Worm (Caenorhabditis elegans) whole organism, young adult: Measurements from ENCODE around the gene Y32B12B.8.

Experiments
- B0261.1 ChIP-seq: sonication (generic microtip); optimal IDR thresholded peaks from 2 replicates; lab custom pipeline; 2016; ENCODE audit warnings: mild to moderate bottlenecking, missing genetic modification characterization, moderate library complexity, missing compliant biosample characterization
- C06A6.2 ChIP-seq: fragments of 200-800 bp; sonication (Bioruptor generic); conservative IDR thresholded peaks from 2 replicates; pipeline ENCODE4 v1.3.6; 2022; ENCODE audit warnings: missing genetic modification characterization, missing compliant biosample characterization
- D2030.7 ChIP-seq: fragments of 200-800 bp; sonication (Bioruptor generic); IDR thresholded peaks from 2 replicates; pipeline ENCODE4 v1.3.6; 2022; ENCODE audit warnings: missing genetic modification reagents, missing genetic modification characterization, missing compliant biosample characterization
- F57A8.1 ChIP-seq: fragments of 200-800 bp; sonication (Bioruptor generic); optimal IDR thresholded peaks from 2 replicates; lab custom pipeline; 2018; ENCODE audit warnings: mild to moderate bottlenecking, missing genetic modification characterization, moderate library complexity, missing compliant biosample characterization
- Y53F4B.3 ChIP-seq: fragments of 200-800 bp; sonication (Bioruptor generic); IDR thresholded peaks from 2 replicates; pipeline ENCODE4 v1.3.6; 2022; ENCODE audit warnings: missing genetic modification reagents, missing genetic modification characterization, missing compliant biosample characterization
- Y53G8AR.9 ChIP-seq: fragments of 200-800 bp; sonication (Bioruptor generic); conservative IDR thresholded peaks from 2 replicates; pipeline ENCODE4 v1.3.6; 2022; ENCODE audit warnings: missing genetic modification reagents, missing genetic modification characterization, missing compliant biosample characterization
- aptf-2 ChIP-seq: fragments of 200-800 bp; sonication (Bioruptor generic); conservative IDR thresholded peaks from 2 replicates; pipeline ENCODE4 v1.3.6; 2022; ENCODE audit warnings: missing genetic modification reagents, missing genetic modification characterization, missing compliant biosample characterization
- atf-7 ChIP-seq: sonication (generic microtip); optimal IDR thresholded peaks from 2 replicates; lab custom pipeline; 2017; ENCODE audit warnings: mild to moderate bottlenecking, missing genetic modification characterization, missing compliant biosample characterization
- attf-6 ChIP-seq: fragments of 200-800 bp; sonication (Bioruptor generic); IDR thresholded peaks from 2 replicates; pipeline ENCODE4 v1.3.6; 2022; ENCODE audit warnings: missing genetic modification reagents, missing genetic modification characterization, missing compliant biosample characterization
- cebp-1 ChIP-seq, 2 experiments: fragments of 200-800 bp in 1 of 2; sonication (Bioruptor generic) in 1 of 2; sonication (generic microtip) in 1 of 2; IDR thresholded peaks in 1 of 2; optimal IDR thresholded peaks in 1 of 2; 2 replicates each; pipeline versions ENCODE4 v1.3.6 to Lab custom; 2017 to 2022; ENCODE audit warnings: missing compliant biosample characterization in 2 of 2, missing genetic modification characterization in 2 of 2, mild to moderate bottlenecking in 1 of 2, missing genetic modification reagents in 1 of 2, moderate library complexity in 1 of 2
- ceh-100 ChIP-seq: fragments of 200-800 bp; sonication (Bioruptor generic); IDR thresholded peaks from 2 replicates; pipeline ENCODE4 v1.3.6; 2022; ENCODE audit warnings: missing genetic modification reagents, missing genetic modification characterization, missing compliant biosample characterization
- ceh-79 ChIP-seq: sonication (generic microtip); optimal IDR thresholded peaks from 2 replicates; lab custom pipeline; 2017; ENCODE audit warnings: mild to moderate bottlenecking, missing genetic modification characterization, missing compliant biosample characterization
- dox-1 ChIP-seq: fragments of 200-800 bp; sonication (Bioruptor generic); IDR thresholded peaks from 2 replicates; pipeline ENCODE4 v1.3.6; 2022; ENCODE audit warnings: missing genetic modification reagents, missing genetic modification characterization, missing compliant biosample characterization
- dpff-1 ChIP-seq: sonication (generic microtip); optimal IDR thresholded peaks from 2 replicates; lab custom pipeline; 2017; ENCODE audit warnings: mild to moderate bottlenecking, missing genetic modification characterization, missing compliant biosample characterization
- egl-44 ChIP-seq: fragments of 200-800 bp; sonication (Bioruptor generic); IDR thresholded peaks from 2 replicates; pipeline ENCODE4 v1.3.6; 2022; ENCODE audit warnings: missing genetic modification reagents, missing genetic modification characterization, missing compliant biosample characterization
- egrh-3 ChIP-seq: fragments of 200-800 bp; sonication (Bioruptor generic); IDR thresholded peaks from 2 replicates; pipeline ENCODE4 v1.3.6; 2022; ENCODE audit warnings: missing genetic modification reagents, missing genetic modification characterization, missing compliant biosample characterization
- ets-4 ChIP-seq: fragments of 200-800 bp; sonication (Bioruptor generic); optimal IDR thresholded peaks from 2 replicates; lab custom pipeline; 2018; ENCODE audit warnings: mild to moderate bottlenecking, missing genetic modification characterization, missing compliant biosample characterization
- hsf-1 ChIP-seq: fragments of 200-800 bp; sonication (Bioruptor generic); IDR thresholded peaks from 2 replicates; pipeline ENCODE4 v1.3.6; 2022; ENCODE audit warnings: missing genetic modification reagents, missing genetic modification characterization, missing compliant biosample characterization
- madf-6 ChIP-seq: fragments of 200-800 bp; sonication (Bioruptor generic); IDR thresholded peaks from 2 replicates; pipeline ENCODE4 v1.3.6; 2022; ENCODE audit warnings: missing genetic modification reagents, missing genetic modification characterization, missing compliant biosample characterization
- mcd-1 ChIP-seq: fragments of 200-800 bp; sonication (Bioruptor generic); IDR thresholded peaks from 2 replicates; pipeline ENCODE4 v1.3.6; 2022; ENCODE audit warnings: missing genetic modification reagents, missing genetic modification characterization, missing compliant biosample characterization
- mes-4 ChIP-seq: sonication (generic microtip); optimal IDR thresholded peaks from 2 replicates; lab custom pipeline; 2016; ENCODE audit warnings: missing genotype, missing genetic modification characterization, missing compliant biosample characterization
- nfya-2 ChIP-seq: fragments of 200-800 bp; sonication (Bioruptor generic); IDR thresholded peaks from 2 replicates; pipeline ENCODE4 v1.3.6; 2022; ENCODE audit warnings: missing genetic modification reagents, missing genetic modification characterization, missing compliant biosample characterization
- pbrm-1 ChIP-seq: fragments of 200-800 bp; sonication (Bioruptor generic); IDR thresholded peaks from 2 replicates; pipeline ENCODE4 v1.3.6; 2022; ENCODE audit warnings: missing genetic modification reagents, missing genetic modification characterization, missing compliant biosample characterization
- rcor-1 ChIP-seq: fragments of 200-800 bp; sonication (Bioruptor generic); IDR thresholded peaks from 2 replicates; pipeline ENCODE4 v1.3.6; 2022; ENCODE audit warnings: missing genetic modification reagents, missing genetic modification characterization, missing compliant biosample characterization
- rec-8 ChIP-seq, 2 experiments: sonication (generic microtip); optimal IDR thresholded peaks; 2 replicates each; lab custom pipeline; 2016; ENCODE audit warnings: mild to moderate bottlenecking in 2 of 2, missing genetic modification characterization in 2 of 2, missing genetic modification reagents in 2 of 2, missing genotype in 2 of 2, missing biosample characterization in 1 of 2, missing compliant biosample characterization in 1 of 2, moderate library complexity in 1 of 2
- rpc-1 ChIP-seq, 2 experiments: fragments of 150-350 bp in 1 of 2; sonication (generic microtip) in 1 of 2; optimal IDR thresholded peaks; 2 replicates each; lab custom pipeline; 2014 to 2018; ENCODE audit warnings: missing biosample characterization in 1 of 2, missing genetic modification characterization in 1 of 2, missing genetic modification reagents in 1 of 2, missing genotype in 1 of 2
- sea-2 ChIP-seq: fragments of 200-800 bp; sonication (Bioruptor generic); IDR thresholded peaks from 2 replicates; pipeline ENCODE4 v1.3.6; 2022; ENCODE audit warnings: missing genetic modification characterization, missing compliant biosample characterization
- snpc-1.1 ChIP-seq: sonication (generic microtip); optimal IDR thresholded peaks from 2 replicates; lab custom pipeline; 2017; ENCODE audit warnings: missing genetic modification characterization, mild to moderate bottlenecking, missing compliant biosample characterization, antibody characterized with exemption, moderate library complexity, missing genotype, missing genetic modification reagents; ENCODE audit not compliant: insufficient read depth
- snpc-4 ChIP-seq, 5 experiments: fragments of 150-350 bp in 1 of 5; sonication (generic microtip) in 4 of 5; optimal IDR thresholded peaks; 2 replicates each; lab custom pipeline; 2014 to 2018; ENCODE audit warnings: missing genetic modification characterization in 5 of 5, missing biosample characterization in 3 of 5, antibody characterized with exemption in 2 of 5, mild to moderate bottlenecking in 2 of 5, missing compliant biosample characterization in 2 of 5, missing genotype in 2 of 5, moderate library complexity in 2 of 5, missing genetic modification reagents in 1 of 5
- somi-1 ChIP-seq: fragments of 200-800 bp; sonication (Bioruptor generic); optimal IDR thresholded peaks from 2 replicates; lab custom pipeline; 2018; ENCODE audit warnings: mild to moderate bottlenecking, missing genetic modification characterization, missing compliant biosample characterization
- unc-130 ChIP-seq: sonication (generic microtip); optimal IDR thresholded peaks from 2 replicates; lab custom pipeline; 2016; ENCODE audit warnings: missing genetic modification reagents, missing genetic modification characterization, missing compliant biosample characterization
- unc-62 ChIP-seq: fragments of 150-350 bp; optimal IDR thresholded peaks from 2 replicates; lab custom pipeline; 2014; ENCODE audit warnings: missing biosample characterization, missing genetic modification reagents, missing genetic modification characterization
- zfh-2 ChIP-seq: fragments of 200-800 bp; sonication (Bioruptor generic); conservative IDR thresholded peaks from 2 replicates; pipeline ENCODE4 v1.3.6; 2022; ENCODE audit warnings: missing genetic modification reagents, missing genetic modification characterization, missing compliant biosample characterization
- zim-3 ChIP-seq: sonication (generic microtip); optimal IDR thresholded peaks from 2 replicates; lab custom pipeline; 2017; ENCODE audit warnings: mild to moderate bottlenecking, missing genetic modification characterization, moderate library complexity, missing compliant biosample characterization
- ztf-26 ChIP-seq: sonication (generic microtip); optimal IDR thresholded peaks from 2 replicates; lab custom pipeline; 2017; ENCODE audit warnings: missing genetic modification characterization, missing compliant biosample characterization
- ztf-6 ChIP-seq: fragments of 200-800 bp; sonication (Bioruptor generic); IDR thresholded peaks from 2 replicates; pipeline ENCODE4 v1.3.6; 2022; ENCODE audit warnings: missing genetic modification reagents, missing genetic modification characterization, missing compliant biosample characterization

The Y32B12B.8 gene

ce11 chrV:16540657-16541056 lies 5.4 kb downstream of the Y32B12B.8 start:
- no peak for TF ChIP-seq rpc-1 (optimal IDR thresholded peaks at IDR 0.05; lab: Kevin White, UChicago)
- TF ChIP-seq rpc-1 (tag; optimal IDR thresholded peaks at IDR 0.05; lab: Kevin White, UChicago): no peak
- TF ChIP-seq ztf-26: no peak
- no peak for TF ChIP-seq zfh-2 (GFP tag; lab: Robert Waterston, UW)
- no peak for TF ChIP-seq Y53G8AR.9 (GFP tag; lab: Robert Waterston, UW)
- TF ChIP-seq ets-4 (GFP tag; lab: Kevin White, UChicago): no peak
- no peak for TF ChIP-seq Y53F4B.3 (GFP tag; lab: Robert Waterston, UW)
- TF ChIP-seq snpc-1.1: no peak
- no peak for TF ChIP-seq mes-4
- no peak for TF ChIP-seq unc-62 (GFP tag; lab: Kevin White, UChicago)
- no peak for TF ChIP-seq egl-44 (GFP tag; lab: Robert Waterston, UW)
- TF ChIP-seq, all 124 proteins: peak for 0

- TF ChIP-seq dox-1 (GFP tag; lab: Robert Waterston, UW): peak; percentile 74
- peak; percentile 30; the same call in 1 of the 2 replicates for TF ChIP-seq madf-6 (GFP tag; lab: Robert Waterston, UW)
- peak; percentile 13 for TF ChIP-seq egrh-3 (GFP tag; lab: Robert Waterston, UW)
- TF ChIP-seq hsf-1 (GFP tag; lab: Robert Waterston, UW): peak; percentile 96
- TF ChIP-seq pbrm-1 (GFP tag; lab: Robert Waterston, UW): 0 out of 2 replicates have a peak, but pooled peaks have one; percentile 13
- TF ChIP-seq, all 124 proteins: peak for 5; not testable (repeated sequence) for 119
These were observed 12.9 kb downstream of the Y32B12B.8 start for ce11 chrV:16548013-16548655.

ce11 chrV:16550680-16551079 lies 15.4 kb downstream of the Y32B12B.8 start, which contains the start of gene srbc-65:
Gene srbc-65, plus strand, starts transcription at chrV:16550980.
- no peak for TF ChIP-seq ztf-6 (GFP tag; lab: Robert Waterston, UW)
- no peak for TF ChIP-seq madf-6 (GFP tag; lab: Robert Waterston, UW)
- TF ChIP-seq nfya-2 (GFP tag; lab: Robert Waterston, UW): no peak

- TF ChIP-seq sea-2 (GFP tag; lab: Robert Waterston, UW): no peak
- TF ChIP-seq B0261.1 (tag; lab: Kevin White, UChicago): no peak
- TF ChIP-seq C06A6.2: no peak
- TF ChIP-seq ceh-100 (GFP tag; lab: Robert Waterston, UW): peak; percentile 90
- TF ChIP-seq cebp-1 (GFP tag; IDR thresholded peaks at IDR 0.05; lab: Robert Waterston, UW): no peak
- TF ChIP-seq cebp-1 (tag; optimal IDR thresholded peaks at IDR 0.05; lab: Kevin White, UChicago): no peak
- no peak for TF ChIP-seq snpc-4 (GFP tag; optimal IDR thresholded peaks at IDR 0.05; lab: Kevin White, UChicago)
- TF ChIP-seq snpc-4 (tag; optimal IDR thresholded peaks at IDR 0.05; lab: Kevin White, UChicago): no peak
- no peak for TF ChIP-seq zim-3 (tag; lab: Kevin White, UChicago)
- no peak for TF ChIP-seq somi-1
- no peak for TF ChIP-seq ceh-79 (tag; lab: Kevin White, UChicago)
- no peak for TF ChIP-seq mcd-1
- no peak for TF ChIP-seq rec-8 (tag; optimal IDR thresholded peaks at IDR 0.05; lab: Kevin White, UChicago)
- no peak for TF ChIP-seq attf-6 (GFP tag; lab: Robert Waterston, UW)
- TF ChIP-seq ztf-26: no peak
- TF ChIP-seq unc-130: peak; percentile 34
- 0 out of 2 replicates have a peak, but pooled peaks have one; percentile 13 for TF ChIP-seq D2030.7 (GFP tag; lab: Robert Waterston, UW)
- no peak for TF ChIP-seq rcor-1 (GFP tag; lab: Robert Waterston, UW)
- no peak for TF ChIP-seq dpff-1 (tag; lab: Kevin White, UChicago)
- TF ChIP-seq ets-4 (GFP tag; lab: Kevin White, UChicago): no peak
- TF ChIP-seq egrh-3 (GFP tag; lab: Robert Waterston, UW): 0 out of 2 replicates have a peak, but pooled peaks have one; percentile 5
- TF ChIP-seq F57A8.1: no peak
- TF ChIP-seq atf-7 (tag; lab: Kevin White, UChicago): no peak
- TF ChIP-seq aptf-2: 0 out of 2 replicates have a peak, but pooled peaks have one; percentile 9
- TF ChIP-seq dox-1 (GFP tag; lab: Robert Waterston, UW): no peak
These were observed 17.7 kb downstream of the Y32B12B.8 start, which contains the start of gene Y32B12B.4 for ce11 chrV:16552929-16553328. Gene Y32B12B.4, plus strand, starts transcription at chrV:16553327.
